Worm (Caenorhabditis elegans) whole organism, L1 larva: ENCODE measurements around the gene F54E12.2.

ENCODE experiments used
- C04F5.9 ChIP-seq: sonication (generic microtip); optimal IDR thresholded peaks from 2 replicates; lab custom pipeline; 2016; ENCODE audit warnings: missing genetic modification characterization, missing compliant biosample characterization
- C16A3.4 ChIP-seq: fragments of 150-350 bp; optimal IDR thresholded peaks from 2 replicates; lab custom pipeline; 2014; ENCODE audit warnings: missing biosample characterization, missing genetic modification characterization
- F16B12.6 ChIP-seq: fragments of 150-350 bp; optimal IDR thresholded peaks from 2 replicates; lab custom pipeline; 2014; ENCODE audit warnings: missing biosample characterization, missing genetic modification characterization
- Y116A8C.19 ChIP-seq: sonication (generic microtip); optimal IDR thresholded peaks from 2 replicates; lab custom pipeline; 2016; ENCODE audit warnings: missing compliant biosample characterization, missing genetic modification characterization, borderline replicate concordance
- aha-1 ChIP-seq: fragments of 150-350 bp; optimal IDR thresholded peaks from 2 replicates; lab custom pipeline; 2014; ENCODE audit warnings: missing biosample characterization, missing genetic modification characterization
- alr-1 ChIP-seq: fragments of 200-800 bp; sonication (Bioruptor generic); optimal IDR thresholded peaks from 2 replicates; lab custom pipeline; 2018; ENCODE audit warnings: borderline replicate concordance, mild to moderate bottlenecking, missing genetic modification characterization, missing compliant biosample characterization
- blmp-1 ChIP-seq: fragments of 150-350 bp; optimal IDR thresholded peaks from 2 replicates; lab custom pipeline; 2014; ENCODE audit warnings: missing biosample characterization, missing genetic modification characterization
- ceh-63 ChIP-seq: fragments of 200-800 bp; sonication (Bioruptor generic); optimal IDR thresholded peaks from 2 replicates; lab custom pipeline; 2018; ENCODE audit warnings: mild to moderate bottlenecking, missing genetic modification characterization, missing compliant biosample characterization
- ceh-8 ChIP-seq: fragments of 200-800 bp; sonication (Bioruptor generic); optimal IDR thresholded peaks from 2 replicates; lab custom pipeline; 2018; ENCODE audit warnings: mild to moderate bottlenecking, missing genetic modification characterization, moderate library complexity, missing compliant biosample characterization
- ceh-82 ChIP-seq, 3 experiments: fragments of 150-350 bp in 1 of 3; sonication (generic microtip) in 2 of 3; optimal IDR thresholded peaks; 2 replicates each; lab custom pipeline; 2014 to 2017; ENCODE audit warnings: missing biosample characterization in 3 of 3, missing genetic modification characterization in 3 of 3
- ceh-88 ChIP-seq: fragments of 200-800 bp; sonication (Bioruptor generic); IDR thresholded peaks from 2 replicates; pipeline ENCODE4 v1.3.6; 2022; ENCODE audit warnings: missing genetic modification characterization, missing compliant biosample characterization
- ces-1 ChIP-seq: fragments of 150-350 bp; optimal IDR thresholded peaks from 2 replicates; lab custom pipeline; 2014; ENCODE audit warnings: missing biosample characterization, missing genetic modification reagents, missing genetic modification characterization
- dpl-1 ChIP-seq, 3 experiments: fragments of 150-350 bp in 2 of 3; sonication (generic microtip) in 1 of 3; optimal IDR thresholded peaks; 2 replicates each; lab custom pipeline; 2014 to 2017; ENCODE audit warnings: missing biosample characterization in 3 of 3, missing genetic modification characterization in 3 of 3, missing genetic modification reagents in 3 of 3
- dsc-1 ChIP-seq: sonication (generic microtip); optimal IDR thresholded peaks from 2 replicates; lab custom pipeline; 2016; ENCODE audit warnings: mild to moderate bottlenecking, missing genetic modification characterization, missing compliant biosample characterization
- efl-3 ChIP-seq: fragments of 200-800 bp; sonication (Bioruptor generic); optimal IDR thresholded peaks from 2 replicates; lab custom pipeline; 2018; ENCODE audit warnings: mild to moderate bottlenecking, missing genetic modification characterization, missing compliant biosample characterization
- egl-13 ChIP-seq: sonication (generic microtip); optimal IDR thresholded peaks from 2 replicates; lab custom pipeline; 2016; ENCODE audit warnings: missing genotype, missing genetic modification reagents, missing genetic modification characterization, missing compliant biosample characterization
- elt-3 ChIP-seq, 6 experiments: fragments of 150-350 bp in 1 of 6; sonication (generic microtip); optimal IDR thresholded peaks; 2 replicates each; lab custom pipeline; 2017 to 2018; ENCODE audit warnings: missing biosample characterization in 6 of 6, missing genetic modification characterization in 6 of 6, inconsistent platforms in 1 of 6
- ets-5 ChIP-seq: fragments of 200-800 bp; sonication (Bioruptor generic); IDR thresholded peaks from 2 replicates; pipeline ENCODE4 v1.3.6; 2022; ENCODE audit warnings: missing genetic modification characterization, missing compliant biosample characterization
- fos-1 ChIP-seq: fragments of 150-350 bp; optimal IDR thresholded peaks from 2 replicates; lab custom pipeline; 2014; ENCODE audit warnings: missing biosample characterization, missing genetic modification characterization
- grh-1 ChIP-seq: fragments of 200-800 bp; sonication (Bioruptor generic); IDR thresholded peaks from 2 replicates; pipeline ENCODE4 v1.3.6; 2022; ENCODE audit warnings: missing genetic modification reagents, missing genetic modification characterization, missing compliant biosample characterization
- hlh-17 ChIP-seq: fragments of 200-800 bp; sonication (Bioruptor generic); optimal IDR thresholded peaks from 2 replicates; lab custom pipeline; 2018; ENCODE audit warnings: missing genetic modification characterization, mild to moderate bottlenecking, missing compliant biosample characterization, moderate library complexity, borderline replicate concordance
- hlh-4 ChIP-seq: sonication (generic microtip); optimal IDR thresholded peaks from 2 replicates; lab custom pipeline; 2016; ENCODE audit warnings: mild to moderate bottlenecking, missing genetic modification characterization, missing compliant biosample characterization
- isw-1 ChIP-seq: fragments of 200-800 bp; sonication (Bioruptor generic); IDR thresholded peaks from 2 replicates; pipeline ENCODE4 v1.3.6; 2022; ENCODE audit warnings: missing genetic modification characterization, missing compliant biosample characterization
- jun-1 ChIP-seq: fragments of 150-350 bp; optimal IDR thresholded peaks from 2 replicates; lab custom pipeline; 2014; ENCODE audit warnings: missing biosample characterization, missing genetic modification reagents, missing genetic modification characterization
- lin-13 ChIP-seq: fragments of 150-350 bp; optimal IDR thresholded peaks from 2 replicates; lab custom pipeline; 2014; ENCODE audit warnings: missing biosample characterization, missing genetic modification reagents, missing genetic modification characterization
- lin-15B ChIP-seq: fragments of 150-350 bp; sonication (generic microtip); optimal IDR thresholded peaks from 3 replicates; lab custom pipeline; 2014; ENCODE audit warnings: missing biosample characterization, missing genetic modification characterization
- lin-39 ChIP-seq: fragments of 150-350 bp; optimal IDR thresholded peaks from 2 replicates; lab custom pipeline; 2014; ENCODE audit warnings: missing biosample characterization, missing genetic modification reagents, missing genetic modification characterization
- lir-3 ChIP-seq: sonication (generic microtip); optimal IDR thresholded peaks from 2 replicates; lab custom pipeline; 2016; ENCODE audit warnings: mild to moderate bottlenecking, missing genetic modification characterization, moderate library complexity, missing compliant biosample characterization; ENCODE audit not compliant: poor library complexity
- mab-9 ChIP-seq: fragments of 200-800 bp; sonication (Bioruptor generic); IDR thresholded peaks from 2 replicates; pipeline ENCODE4 v1.3.6; 2022; ENCODE audit warnings: missing genetic modification reagents, missing genetic modification characterization, missing compliant biosample characterization
- mdl-1 ChIP-seq, 2 experiments: fragments of 150-350 bp; optimal IDR thresholded peaks; 2 replicates each; lab custom pipeline; 2014 to 2017; ENCODE audit warnings: missing biosample characterization in 2 of 2, missing genetic modification characterization in 2 of 2, inconsistent platforms in 1 of 2
- nhr-12 ChIP-seq: sonication (generic microtip); optimal IDR thresholded peaks from 2 replicates; lab custom pipeline; 2017; ENCODE audit warnings: missing biosample characterization, missing genetic modification characterization
- nhr-19 ChIP-seq: fragments of 200-800 bp; sonication (Bioruptor generic); conservative IDR thresholded peaks from 2 replicates; pipeline ENCODE4 v1.3.6; 2022; ENCODE audit warnings: missing genetic modification characterization, missing compliant biosample characterization
- nhr-20 ChIP-seq: sonication (generic microtip); optimal IDR thresholded peaks from 2 replicates; lab custom pipeline; 2016; ENCODE audit warnings: mild to moderate bottlenecking, missing genetic modification characterization, missing compliant biosample characterization
- nhr-237 ChIP-seq: fragments of 150-350 bp; optimal IDR thresholded peaks from 2 replicates; lab custom pipeline; 2014; ENCODE audit warnings: missing biosample characterization, missing genetic modification characterization
- nhr-28 ChIP-seq: fragments of 150-350 bp; optimal IDR thresholded peaks from 2 replicates; lab custom pipeline; 2014; ENCODE audit warnings: missing biosample characterization, missing genetic modification characterization
- nhr-47 ChIP-seq: sonication (generic microtip); optimal IDR thresholded peaks from 2 replicates; lab custom pipeline; 2016; ENCODE audit warnings: mild to moderate bottlenecking, missing genetic modification characterization, moderate library complexity, missing compliant biosample characterization
- nhr-76 ChIP-seq: sonication (generic microtip); optimal IDR thresholded peaks from 2 replicates; lab custom pipeline; 2017; ENCODE audit warnings: missing biosample characterization, missing genetic modification characterization
- nhr-77 ChIP-seq: fragments of 150-350 bp; optimal IDR thresholded peaks from 2 replicates; lab custom pipeline; 2014; ENCODE audit warnings: missing biosample characterization, missing genetic modification characterization
- nhr-84 ChIP-seq: sonication (generic microtip); optimal IDR thresholded peaks from 2 replicates; lab custom pipeline; 2017; ENCODE audit warnings: missing biosample characterization, missing genetic modification characterization
- nhr-85 ChIP-seq: sonication (generic microtip); peaks from one replicate; lab custom pipeline; 2016; ENCODE audit warnings: missing genetic modification characterization, inconsistent platforms, missing compliant biosample characterization
- nhr-90 ChIP-seq: sonication (generic microtip); optimal IDR thresholded peaks from 2 replicates; lab custom pipeline; 2016; ENCODE audit warnings: mild to moderate bottlenecking, missing genetic modification characterization, missing compliant biosample characterization; ENCODE audit not compliant: poor library complexity
- pax-3 ChIP-seq: fragments of 200-800 bp; sonication (Bioruptor generic); optimal IDR thresholded peaks from 2 replicates; lab custom pipeline; 2018; ENCODE audit warnings: mild to moderate bottlenecking, missing genetic modification characterization, moderate library complexity, missing compliant biosample characterization
- skn-1 ChIP-seq: fragments of 150-350 bp; optimal IDR thresholded peaks from 2 replicates; lab custom pipeline; 2014; ENCODE audit warnings: missing biosample characterization, missing genetic modification characterization
- snu-23 ChIP-seq: sonication (generic microtip); optimal IDR thresholded peaks from 2 replicates; lab custom pipeline; 2016; ENCODE audit warnings: missing genetic modification characterization, missing compliant biosample characterization
- sox-4 ChIP-seq: sonication (generic microtip); optimal IDR thresholded peaks from 2 replicates; lab custom pipeline; 2016; ENCODE audit warnings: missing genetic modification characterization, missing compliant biosample characterization
- sup-37 ChIP-seq: fragments of 200-800 bp; sonication (Bioruptor generic); optimal IDR thresholded peaks from 2 replicates; lab custom pipeline; 2018; ENCODE audit warnings: mild to moderate bottlenecking, missing genetic modification characterization, missing compliant biosample characterization
- unc-62 ChIP-seq: fragments of 150-350 bp; optimal IDR thresholded peaks from 2 replicates; lab custom pipeline; 2014; ENCODE audit warnings: missing biosample characterization, missing genetic modification reagents, missing genetic modification characterization
- unc-86 ChIP-seq: sonication (generic microtip); optimal IDR thresholded peaks from 2 replicates; lab custom pipeline; 2016; ENCODE audit warnings: missing genetic modification characterization, missing compliant biosample characterization
- unc-98 ChIP-seq: fragments of 200-800 bp; sonication (Bioruptor generic); IDR thresholded peaks from 2 replicates; pipeline ENCODE4 v1.3.6; 2022; ENCODE audit warnings: missing genetic modification characterization, missing compliant biosample characterization
- vab-15 ChIP-seq: sonication (generic microtip); optimal IDR thresholded peaks from 2 replicates; lab custom pipeline; 2017; ENCODE audit warnings: missing genotype, mild to moderate bottlenecking, missing genetic modification characterization, missing compliant biosample characterization
- xbp-1 ChIP-seq: sonication (generic microtip); optimal IDR thresholded peaks from 2 replicates; lab custom pipeline; 2016; ENCODE audit warnings: missing genetic modification characterization, missing compliant biosample characterization
- zip-4 ChIP-seq: fragments of 200-800 bp; sonication (Bioruptor generic); optimal IDR thresholded peaks from 2 replicates; lab custom pipeline; 2018; ENCODE audit warnings: mild to moderate bottlenecking, missing genetic modification characterization, moderate library complexity, missing compliant biosample characterization
- ztf-11 ChIP-seq, 2 experiments: sonication (generic microtip); optimal IDR thresholded peaks; 2 replicates each; lab custom pipeline; 2016 to 2017; ENCODE audit warnings: missing genetic modification characterization in 2 of 2, missing biosample characterization in 1 of 2, missing compliant biosample characterization in 1 of 2

F54E12.2 gene

DNA sequence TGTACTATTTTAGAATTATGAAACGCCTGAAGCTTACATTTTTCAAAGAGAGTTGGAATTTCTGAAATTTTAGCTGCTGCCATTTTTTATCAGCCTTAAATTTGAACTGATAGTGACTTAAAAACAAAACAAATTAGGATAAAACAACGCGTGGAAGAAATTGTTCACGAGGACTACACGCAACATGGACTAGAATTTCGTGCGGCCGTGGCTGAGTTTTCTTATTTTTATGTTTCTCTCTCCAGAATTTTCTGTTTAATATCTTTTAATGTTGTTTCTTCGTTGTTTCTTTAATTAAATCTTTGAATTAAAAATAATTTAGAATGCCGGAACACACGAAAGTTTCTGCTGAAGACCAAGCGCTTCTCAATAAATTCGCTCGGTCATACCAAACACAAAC, 22.1 kb downstream of the F54E12.2 start, which contains the start of the genes B0035.3, B0035.22 and pfd-4:
B0035.3 (minus strand) TSS at position 114 of the 400 bp plus-strand sequence.
B0035.22 (plus strand) TSS at position 269 of the 400 bp plus-strand sequence.
pfd-4 (plus strand) TSS at position 323 of the 400 bp plus-strand sequence.
- TF ChIP-seq egl-13 (peak; percentile 70), efl-3 (no peak), ceh-82 (tag; optimal IDR thresholded peaks at IDR 0.05; lab: Kevin White, UChicago) (peak in 1 of 3 experiments; percentile 30), xbp-1 (tag; lab: Kevin White, UChicago) (peak; percentile 72), nhr-20 (tag; lab: Kevin White, UChicago) (peak; percentile 70), nhr-19 (GFP tag; lab: Robert Waterston, UW) (peak; percentile 58), ceh-8 (no peak), snu-23 (GFP tag; lab: Kevin White, UChicago) (peak; percentile 76), nhr-12 (tag; lab: Kevin White, UChicago) (no peak), unc-98 (GFP tag; lab: Robert Waterston, UW) (no peak), skn-1 (tag; lab: Kevin White, UChicago) (no peak), ceh-88 (GFP tag; lab: Robert Waterston, UW) (no peak), fos-1 (tag; lab: Kevin White, UChicago) (peak; percentile 11), blmp-1 (tag; lab: Kevin White, UChicago) (peak; percentile 39), mab-9 (no peak), isw-1 (GFP tag; lab: Robert Waterston, UW) (no peak), pax-3 (peak; percentile 73), dsc-1 (peak; percentile 80), alr-1 (tag; lab: Kevin White, UChicago) (no peak), aha-1 (no peak), unc-86 (peak; percentile 49), zip-4 (GFP tag; lab: Kevin White, UChicago) (no peak), C04F5.9 (tag; lab: Kevin White, UChicago) (peak; percentile 73), hlh-17 (no peak), ceh-63 (no peak), nhr-237 (tag; lab: Kevin White, UChicago) (no peak), unc-62 (GFP tag; lab: Kevin White, UChicago) (no peak), sox-4 (peak; percentile 67), Y116A8C.19 (tag; lab: Kevin White, UChicago) (peak; percentile 46), mdl-1 (tag; optimal IDR thresholded peaks at IDR 0.05; lab: Kevin White, UChicago) (peak in 1 of 2 experiments; percentile 3), nhr-77 (tag; lab: Kevin White, UChicago) (no peak), jun-1 (tag; lab: Kevin White, UChicago) (no peak), grh-1 (no peak), nhr-47 (tag; lab: Kevin White, UChicago) (peak; percentile 82), nhr-90 (tag; lab: Kevin White, UChicago) (peak; percentile 86), ztf-11 (tag; optimal IDR thresholded peaks at IDR 0.05; lab: Kevin White, UChicago) (peak in 1 of 2 experiments; percentile 83), nhr-84 (tag; lab: Kevin White, UChicago) (no peak), lin-39 (no peak), C16A3.4 (tag; lab: Kevin White, UChicago) (peak; percentile 33), F16B12.6 (tag; lab: Kevin White, UChicago) (no peak), lin-15B (tag; lab: Kevin White, UChicago) (peak; percentile 77), nhr-85 (peak; percentile 84), nhr-76 (tag; lab: Kevin White, UChicago) (no peak), vab-15 (tag; lab: Kevin White, UChicago) (no peak), elt-3 (tag; optimal IDR thresholded peaks at IDR 0.05; lab: Kevin White, UChicago) (peak in 2 of 6 experiments; percentile 16 to 54), hlh-4 (tag; lab: Kevin White, UChicago) (no peak), dpl-1 (GFP tag; optimal IDR thresholded peaks at IDR 0.05; lab: Kevin White, UChicago) (peak; percentile 41 to 57 (median 45)), lin-13 (GFP tag; lab: Kevin White, UChicago) (no peak), sup-37 (no peak), ets-5 (GFP tag; lab: Robert Waterston, UW) (no peak), lir-3 (tag; lab: Kevin White, UChicago) (peak; percentile 90), ces-1 (GFP tag; lab: Kevin White, UChicago) (no peak), nhr-28 (tag; lab: Kevin White, UChicago) (no peak)
